Worm (Caenorhabditis elegans): ENCODE measurements around the gene col-123.

The col-123 gene

ce11 chrIV:9799664-9800063 lies 22.1 kb upstream of the col-123 start (continued):
- TF ChIP-seq daf-12 (tag; optimal IDR thresholded peaks at IDR 0.05), result no peak
- TF ChIP-seq mxl-3 (GFP tag; optimal IDR thresholded peaks at IDR 0.05), result no peak
- no peak for TF ChIP-seq madf-5 (GFP tag; IDR thresholded peaks at IDR 0.05)
- TF ChIP-seq ztf-7 (tag; optimal IDR thresholded peaks at IDR 0.05), result no peak
- TF ChIP-seq dmd-8 (GFP tag; IDR thresholded peaks at IDR 0.05), result no peak
- TF ChIP-seq rbr-2 (tag; optimal IDR thresholded peaks at IDR 0.05), result no peak
- peak; percentile 93 for TF ChIP-seq mxl-2 (GFP tag; conservative IDR thresholded peaks at IDR 0.05)
- no peak for TF ChIP-seq mep-1 (tag; optimal IDR thresholded peaks at IDR 0.05)
- no peak for TF ChIP-seq daf-16 (GFP tag; optimal IDR thresholded peaks at IDR 0.05)
- TF ChIP-seq daf-16 (tag; optimal IDR thresholded peaks at IDR 0.05), result peak; percentile 53
- no peak for TF ChIP-seq ceh-32 (tag; optimal IDR thresholded peaks at IDR 0.05; ENCODE audit: poor library complexity)
- no peak for TF ChIP-seq snpc-4 (tag; optimal IDR thresholded peaks at IDR 0.05)
- TF ChIP-seq madf-9 (GFP tag; conservative IDR thresholded peaks at IDR 0.05), result no peak
- no peak for TF ChIP-seq jun-1 (tag; optimal IDR thresholded peaks at IDR 0.05)
- TF ChIP-seq sdz-12 (GFP tag; optimal IDR thresholded peaks at IDR 0.05), result no peak
- TF ChIP-seq lin-15B (tag; optimal IDR thresholded peaks at IDR 0.05), result no peak
- TF ChIP-seq dve-1 (tag; optimal IDR thresholded peaks at IDR 0.05; ENCODE audit: insufficient read depth), result peak; percentile 41
- no peak for TF ChIP-seq zag-1 (tag; optimal IDR thresholded peaks at IDR 0.05)
- TF ChIP-seq nhr-111 (GFP tag; optimal IDR thresholded peaks at IDR 0.05), result no peak
- TF ChIP-seq T20F7.1 (GFP tag; optimal IDR thresholded peaks at IDR 0.05), result peak; percentile 28

- TF ChIP-seq jun-1 (tag; optimal IDR thresholded peaks at IDR 0.05) (no peak), spr-3 (GFP tag; optimal IDR thresholded peaks at IDR 0.05) (no peak), unc-62 (GFP tag; optimal IDR thresholded peaks at IDR 0.05 in 1 of 2) (peak; percentile 18 to 66), unc-62 (tag; optimal IDR thresholded peaks at IDR 0.05) (no peak), nhr-76 (tag; optimal IDR thresholded peaks at IDR 0.05) (no peak), F44E2.7 (GFP tag; IDR thresholded peaks at IDR 0.05) (no peak), php-3 (GFP tag; IDR thresholded peaks at IDR 0.05) (peak; percentile 99), mes-2 (tag; optimal IDR thresholded peaks at IDR 0.05; ENCODE audit: poor library complexity, severe bottlenecking) (peak; percentile 26), nhr-102 (tag; optimal IDR thresholded peaks at IDR 0.05) (peak; percentile 63), ZK546.5 (tag; optimal IDR thresholded peaks at IDR 0.05) (no peak), hlh-30 (tag; optimal IDR thresholded peaks at IDR 0.05; ENCODE audit: insufficient read depth) (peak; percentile 59), gei-8 (GFP tag; optimal IDR thresholded peaks at IDR 0.05) (peak; percentile 41), spr-1 (tag; optimal IDR thresholded peaks at IDR 0.05) (no peak), lsy-2 (tag; optimal IDR thresholded peaks at IDR 0.05) (peak in 1 of 2 experiments; percentile 70), egl-43 (GFP tag; IDR thresholded peaks at IDR 0.05) (no peak), ztf-7 (tag; optimal IDR thresholded peaks at IDR 0.05) (no peak), nhr-25 (tag; optimal IDR thresholded peaks at IDR 0.05; ENCODE audit: borderline replicate concordance, insufficient read depth) (no peak), dmd-6 (GFP tag; IDR thresholded peaks at IDR 0.05) (peak; percentile 98), daf-8 (GFP tag; IDR thresholded peaks at IDR 0.05) (no peak), snpc-1.2 (GFP tag; IDR thresholded peaks at IDR 0.05) (no peak), dmd-9 (GFP tag; IDR thresholded peaks at IDR 0.05) (no peak), aly-2 (tag; optimal IDR thresholded peaks at IDR 0.05) (no peak), mep-1 (tag; optimal IDR thresholded peaks at IDR 0.05) (peak; percentile 40), nhr-77 (tag; optimal IDR thresholded peaks at IDR 0.05) (peak; percentile 92), aha-1 (tag) (peak; percentile 83), duxl-1 (tag; optimal IDR thresholded peaks at IDR 0.05; ENCODE audit: poor library complexity) (no peak), cey-2 (tag; optimal IDR thresholded peaks at IDR 0.05; ENCODE audit: borderline replicate concordance, insufficient read depth) (no peak), sdz-12 (GFP tag; optimal IDR thresholded peaks at IDR 0.05) (no peak), nhr-111 (GFP tag; optimal IDR thresholded peaks at IDR 0.05) (no peak), R02D3.7 (tag; optimal IDR thresholded peaks at IDR 0.05) (no peak), dpl-1 (GFP tag; optimal IDR thresholded peaks at IDR 0.05) (no peak), F37D6.2 (tag; optimal IDR thresholded peaks at IDR 0.05) (no peak), ztf-11 (tag; optimal IDR thresholded peaks at IDR 0.05) (no peak), lin-39 (tag; optimal IDR thresholded peaks at IDR 0.05) (no peak), saeg-2 (GFP tag; IDR thresholded peaks at IDR 0.05) (no peak), madf-5 (GFP tag; IDR thresholded peaks at IDR 0.05) (no peak), nhr-11 (tag; optimal IDR thresholded peaks at IDR 0.05) (no peak)
Measured at ce11 chrIV:9801418-9801817, 20.3 kb upstream of the col-123 start.
